Fruit fly (Drosophila melanogaster) whole organism, embryonic: Measurements from ENCODE around the gene Ripalpha.

Source experiments
- Atf6 ChIP-seq: fragments of 200-800 bp; sonication (Bioruptor generic); IDR thresholded peaks from 2 replicates; pipeline ENCODE4 v1.3.6; 2022; ENCODE audit warnings: missing biosample characterization, missing genetic modification characterization
- Awh ChIP-seq: fragments of 200-800 bp; sonication (Bioruptor generic); IDR thresholded peaks from 2 replicates; pipeline ENCODE4, ENCODE4 v1.3.6; 2022; ENCODE audit warnings: missing biosample characterization, missing genetic modification characterization
- BEAF-32 ChIP-seq: fragments of 200-800 bp; sonication (Bioruptor generic); optimal IDR thresholded peaks from 3 replicates; lab custom pipeline; 2017; ENCODE audit warnings: missing biosample characterization, missing genetic modification characterization, mild to moderate bottlenecking, moderate library complexity, missing genetic modification reagents
- CG10462 ChIP-seq: fragments of 200-800 bp; sonication (Bioruptor generic); optimal IDR thresholded peaks from 2 replicates; lab custom pipeline; 2016; ENCODE audit warnings: missing biosample characterization, missing genetic modification characterization
- CG10654 ChIP-seq: fragments of 200-800 bp; sonication (Bioruptor generic); optimal IDR thresholded peaks from 2 replicates; lab custom pipeline; 2016; ENCODE audit warnings: missing biosample characterization, missing genetic modification characterization
- CG12942 ChIP-seq: fragments of 200-800 bp; sonication (Bioruptor generic); optimal IDR thresholded peaks from 3 replicates; lab custom pipeline; 2016; ENCODE audit warnings: missing biosample characterization, missing genetic modification characterization
- CG13624 ChIP-seq: fragments of 200-800 bp; sonication (Bioruptor generic); optimal IDR thresholded peaks from 2 replicates; lab custom pipeline; 2016; ENCODE audit warnings: missing biosample characterization, missing genetic modification characterization
- CG15514 ChIP-seq: fragments of 200-800 bp; sonication (Bioruptor generic); optimal IDR thresholded peaks from 3 replicates; lab custom pipeline; 2017; ENCODE audit warnings: missing biosample characterization, missing genetic modification characterization, mild to moderate bottlenecking, moderate library complexity, missing genetic modification reagents
- CG16813 ChIP-seq: fragments of 200-800 bp; sonication (Bioruptor generic); IDR thresholded peaks from 3 replicates; pipeline ENCODE4 v1.3.6; 2022; ENCODE audit warnings: missing biosample characterization, missing genetic modification characterization; ENCODE audit not compliant: partially characterized antibody
- CG31365 ChIP-seq: fragments of 200-800 bp; sonication (Bioruptor generic); optimal IDR thresholded peaks from 2 replicates; lab custom pipeline; 2018; ENCODE audit warnings: missing biosample characterization, mild to moderate bottlenecking, missing genetic modification characterization
- CG34422 ChIP-seq: fragments of 200-800 bp; sonication (Bioruptor generic); IDR thresholded peaks from 3 replicates; pipeline ENCODE4 v1.3.6; 2022; ENCODE audit warnings: missing biosample characterization, missing genetic modification characterization
- CG4424 ChIP-seq: fragments of 200-800 bp; sonication (Bioruptor generic); optimal IDR thresholded peaks from 3 replicates; lab custom pipeline; 2016; ENCODE audit warnings: missing biosample characterization, missing genetic modification characterization
- CG4617 ChIP-seq: fragments of 200-800 bp; sonication (Bioruptor generic); optimal IDR thresholded peaks from 3 replicates; lab custom pipeline; 2016; ENCODE audit warnings: missing biosample characterization, missing genetic modification characterization, borderline replicate concordance
- CG4854 ChIP-seq: fragments of 200-800 bp; sonication (Bioruptor generic); optimal IDR thresholded peaks from 2 replicates; lab custom pipeline; 2016; ENCODE audit warnings: missing biosample characterization, missing genetic modification characterization, inconsistent platforms
- CG6654 ChIP-seq: fragments of 200-800 bp; sonication (Bioruptor generic); optimal IDR thresholded peaks from 2 replicates; lab custom pipeline; 2017; ENCODE audit warnings: missing biosample characterization, mild to moderate bottlenecking, missing genetic modification characterization
- CG6683 ChIP-seq: fragments of 200-800 bp; sonication (Bioruptor generic); optimal IDR thresholded peaks from 2 replicates; lab custom pipeline; 2017; ENCODE audit warnings: missing biosample characterization, mild to moderate bottlenecking, missing genetic modification characterization, missing genetic modification reagents
- CG7987 ChIP-seq: fragments of 200-800 bp; sonication (Bioruptor generic); optimal IDR thresholded peaks from 2 replicates; lab custom pipeline; 2018; ENCODE audit warnings: missing biosample characterization, mild to moderate bottlenecking, missing genetic modification characterization, moderate library complexity
- CG8281 ChIP-seq: fragments of 200-800 bp; sonication (Bioruptor generic); optimal IDR thresholded peaks from 2 replicates; lab custom pipeline; 2018; ENCODE audit warnings: missing biosample characterization, mild to moderate bottlenecking, missing genetic modification characterization, moderate library complexity
- CG9797 ChIP-seq: fragments of 200-800 bp; sonication (Bioruptor generic); optimal IDR thresholded peaks from 3 replicates; lab custom pipeline; 2018; ENCODE audit warnings: missing biosample characterization, mild to moderate bottlenecking, missing genetic modification characterization
- Dp ChIP-seq: fragments of 200-800 bp; sonication (Bioruptor generic); optimal IDR thresholded peaks from 2 replicates; lab custom pipeline; 2018; ENCODE audit warnings: missing biosample characterization, mild to moderate bottlenecking, missing genetic modification characterization, moderate library complexity
- E2f1 ChIP-seq: fragments of 200-800 bp; sonication (Bioruptor generic); IDR thresholded peaks from 2 replicates; pipeline ENCODE4 v1.3.6; 2022; ENCODE audit warnings: missing biosample characterization, missing genetic modification characterization
- E2f2 ChIP-seq: fragments of 200-800 bp; sonication (Bioruptor generic); IDR thresholded peaks from 2 replicates; pipeline ENCODE4 v1.3.6; 2022; ENCODE audit warnings: missing biosample characterization, missing genetic modification characterization
- Eip74EF ChIP-seq, 2 experiments: fragments of 200-800 bp in 1 of 2; fragments of >200 bp in 1 of 2; sonication (Bioruptor generic) in 1 of 2; optimal IDR thresholded peaks; 2 replicates each; lab custom pipeline; 2017 to 2019; ENCODE audit warnings: missing biosample characterization in 2 of 2, missing genetic modification characterization in 2 of 2, mild to moderate bottlenecking in 1 of 2, moderate library complexity in 1 of 2
- Elba2 ChIP-seq: fragments of 200-800 bp; sonication (Bioruptor generic); optimal IDR thresholded peaks from 3 replicates; lab custom pipeline; 2016; ENCODE audit warnings: missing biosample characterization, missing genetic modification characterization
- Hsf ChIP-seq: fragments of 200-800 bp; sonication (Bioruptor generic); optimal IDR thresholded peaks from 3 replicates; lab custom pipeline; 2016; ENCODE audit warnings: missing biosample characterization, missing genetic modification characterization
- Mad ChIP-seq: fragments of 200-800 bp; sonication (Bioruptor generic); optimal IDR thresholded peaks from 2 replicates; lab custom pipeline; 2016; ENCODE audit warnings: missing biosample characterization, missing genetic modification characterization
- Myb ChIP-seq: fragments of 200-800 bp; sonication (Bioruptor generic); optimal IDR thresholded peaks from 2 replicates; lab custom pipeline; 2016; ENCODE audit warnings: missing biosample characterization, missing genetic modification characterization
- Spps ChIP-seq: fragments of 200-800 bp; sonication (Bioruptor generic); optimal IDR thresholded peaks from 2 replicates; lab custom pipeline; 2018; ENCODE audit warnings: missing biosample characterization, mild to moderate bottlenecking, missing genetic modification characterization
- ab ChIP-seq: fragments of 200-800 bp; sonication (Bioruptor generic); optimal IDR thresholded peaks from 2 replicates; lab custom pipeline; 2016; ENCODE audit warnings: missing biosample characterization, missing genetic modification characterization
- ac ChIP-seq: fragments of 200-800 bp; sonication (Bioruptor generic); optimal IDR thresholded peaks from 3 replicates; lab custom pipeline; 2017; ENCODE audit warnings: missing biosample characterization, mild to moderate bottlenecking, missing genetic modification characterization
- bbx ChIP-seq: fragments of 200-800 bp; sonication (Bioruptor generic); IDR thresholded peaks from 2 replicates; pipeline ENCODE4 v1.3.6; 2022; ENCODE audit warnings: missing biosample characterization, missing genetic modification characterization; ENCODE audit not compliant: partially characterized antibody
- bcd ChIP-seq: fragments of 200-800 bp; sonication (Bioruptor generic); optimal IDR thresholded peaks from 2 replicates; lab custom pipeline; 2017; ENCODE audit warnings: missing biosample characterization, mild to moderate bottlenecking, missing genetic modification characterization
- bowl ChIP-seq: fragments of 200-800 bp; sonication (Bioruptor generic); IDR thresholded peaks from 2 replicates; pipeline ENCODE4 v1.3.6; 2022; ENCODE audit warnings: missing biosample characterization, missing genetic modification characterization
- br ChIP-seq: fragments of >200 bp; optimal IDR thresholded peaks from 2 replicates; lab custom pipeline; 2017
- ci ChIP-seq: fragments of 200-800 bp; sonication (Bioruptor generic); IDR thresholded peaks from 3 replicates; pipeline ENCODE4 v1.3.6; 2022; ENCODE audit warnings: missing biosample characterization, missing genetic modification characterization
- crol ChIP-seq: fragments of 200-800 bp; sonication (Bioruptor generic); IDR thresholded peaks from 2 replicates; pipeline ENCODE4 v1.3.6; 2022; ENCODE audit warnings: missing biosample characterization, missing genetic modification characterization
- dpn ChIP-seq, 2 experiments: fragments of 200-800 bp; sonication (Bioruptor generic); optimal IDR thresholded peaks; 3 replicates each; lab custom pipeline; 2016; ENCODE audit warnings: missing biosample characterization in 2 of 2, missing genetic modification characterization in 2 of 2
- ewg ChIP-seq: fragments of 200-800 bp; sonication (Bioruptor generic); optimal IDR thresholded peaks from 3 replicates; lab custom pipeline; 2017; ENCODE audit warnings: mild to moderate bottlenecking, missing biosample characterization, missing genetic modification reagents, missing genetic modification characterization
- exex ChIP-seq: fragments of 200-800 bp; sonication (Bioruptor generic); optimal IDR thresholded peaks from 4 replicates; lab custom pipeline; 2018; ENCODE audit warnings: missing biosample characterization, mild to moderate bottlenecking, missing genetic modification characterization, moderate library complexity
- eyg ChIP-seq: fragments of 200-800 bp; sonication (Bioruptor generic); optimal IDR thresholded peaks from 3 replicates; lab custom pipeline; 2016; ENCODE audit warnings: missing biosample characterization, missing genetic modification characterization
- fd64A ChIP-seq: fragments of 200-800 bp; sonication (Bioruptor generic); optimal IDR thresholded peaks from 3 replicates; lab custom pipeline; 2018; ENCODE audit warnings: missing biosample characterization, mild to moderate bottlenecking, missing genetic modification characterization
- lab ChIP-seq: fragments of 200-800 bp; sonication (Bioruptor generic); optimal IDR thresholded peaks from 3 replicates; lab custom pipeline; 2017; ENCODE audit warnings: missing biosample characterization, missing genetic modification characterization, mild to moderate bottlenecking, moderate library complexity, missing genetic modification reagents
- lov ChIP-seq, 2 experiments: fragments of 200-800 bp in 1 of 2; fragments of >200 bp in 1 of 2; sonication (Bioruptor generic) in 1 of 2; IDR thresholded peaks in 1 of 2; optimal IDR thresholded peaks in 1 of 2; 2 replicates in 1 of 2; 3 replicates in 1 of 2; pipeline versions ENCODE4 v1.3.6 to Lab custom; 2017 to 2022; ENCODE audit warnings: missing biosample characterization in 1 of 2, missing genetic modification characterization in 1 of 2
- nau ChIP-seq: fragments of 200-800 bp; sonication (Bioruptor generic); optimal IDR thresholded peaks from 3 replicates; lab custom pipeline; 2017; ENCODE audit warnings: missing biosample characterization, mild to moderate bottlenecking, missing genetic modification characterization, missing genetic modification reagents
- phol ChIP-seq: fragments of 200-800 bp; sonication (Bioruptor generic); optimal IDR thresholded peaks from 3 replicates; lab custom pipeline; 2018; ENCODE audit warnings: missing biosample characterization, mild to moderate bottlenecking, missing genetic modification characterization, moderate library complexity
- pnt ChIP-seq: fragments of 200-800 bp; sonication (Bioruptor generic); optimal IDR thresholded peaks from 3 replicates; lab custom pipeline; 2016; ENCODE audit warnings: missing biosample characterization, missing genetic modification characterization
- pros ChIP-seq: fragments of 200-800 bp; sonication (Bioruptor generic); optimal IDR thresholded peaks from 3 replicates; lab custom pipeline; 2019; ENCODE audit warnings: missing biosample characterization, mild to moderate bottlenecking, missing genetic modification characterization, moderate library complexity
- pzg ChIP-seq: fragments of 200-800 bp; sonication (Bioruptor generic); optimal IDR thresholded peaks from 3 replicates; lab custom pipeline; 2018; ENCODE audit warnings: missing biosample characterization, mild to moderate bottlenecking, missing genetic modification characterization, moderate library complexity
- wdn ChIP-seq: fragments of 200-800 bp; sonication (Bioruptor generic); IDR thresholded peaks from 2 replicates; pipeline ENCODE4 v1.3.6; 2022; ENCODE audit warnings: missing biosample characterization, missing genetic modification characterization
- wor ChIP-seq: fragments of 200-800 bp; sonication (Bioruptor generic); IDR thresholded peaks from 2 replicates; pipeline ENCODE4 v1.3.6; 2022; ENCODE audit warnings: missing biosample characterization, missing genetic modification characterization

Ripalpha gene

dm6 chr2L:10206633-10207162, 5.9 kb upstream of the Ripalpha start, which contains the start of gene Snx17 (continued):
- TF ChIP-seq Myb (GFP tag; lab: Kevin White, UChicago) (peak; percentile 68), CG9797 (GFP tag; lab: Kevin White, UChicago) (peak; percentile 66), CG16813 (GFP tag; lab: Robert Waterston, UW) (0 out of 3 replicates have a peak, but pooled peaks have one; percentile 22), CG34422 (GFP tag; lab: Robert Waterston, UW) (0 out of 3 replicates have a peak, but pooled peaks have one; percentile 12), Eip74EF (GFP tag; optimal IDR thresholded peaks at IDR 0.05; lab: Kevin White, UChicago) (no peak), Dp (GFP tag; lab: Kevin White, UChicago) (peak; percentile 36), CG6654 (GFP tag; lab: Kevin White, UChicago) (no peak), phol (tag; lab: Kevin White, UChicago) (no peak), bowl (no peak), eyg (GFP tag; lab: Kevin White, UChicago) (no peak), lov (optimal IDR thresholded peaks at IDR 0.05; lab: Kevin White, UChicago) (no peak), lov (GFP tag; IDR thresholded peaks at IDR 0.05; lab: Robert Waterston, UW) (no peak), Atf6 (GFP tag; lab: Robert Waterston, UW) (no peak), pnt (no peak), Elba2 (GFP tag; lab: Kevin White, UChicago) (no peak), ci (GFP tag; lab: Robert Waterston, UW) (0 out of 3 replicates have a peak, but pooled peaks have one; percentile 21), E2f2 (GFP tag; lab: Robert Waterston, UW) (peak; percentile 32; the same call in 1 of the 2 replicates), br (no peak), CG15514 (GFP tag; lab: Kevin White, UChicago) (no peak), exex (tag; lab: Kevin White, UChicago) (no peak), ac (GFP tag; lab: Kevin White, UChicago) (no peak), Awh (GFP tag; lab: Robert Waterston, UW) (no peak), lab (GFP tag; lab: Kevin White, UChicago) (no peak), BEAF-32 (GFP tag; lab: Kevin White, UChicago) (peak; percentile 3), pzg (peak; percentile 43), CG6683 (GFP tag; lab: Kevin White, UChicago) (no peak), bcd (GFP tag; lab: Kevin White, UChicago) (no peak), CG4617 (GFP tag; lab: Kevin White, UChicago) (peak; percentile 69), CG10654 (GFP tag; lab: Kevin White, UChicago) (no peak), Mad (no peak), CG8281 (tag; lab: Kevin White, UChicago) (no peak), CG7987 (GFP tag; lab: Kevin White, UChicago) (no peak), bbx (peak; percentile 24; the same call in 1 of the 2 replicates), pros (GFP tag; lab: Kevin White, UChicago) (no peak), CG31365 (tag; lab: Kevin White, UChicago) (no peak), CG4854 (GFP tag; lab: Kevin White, UChicago) (no peak), Spps (no peak), ewg (GFP tag; lab: Kevin White, UChicago) (peak; percentile 12), CG12942 (no peak), CG10462 (GFP tag; lab: Kevin White, UChicago) (no peak), CG4424 (GFP tag; lab: Kevin White, UChicago) (no peak), nau (GFP tag; lab: Kevin White, UChicago) (no peak), ab (no peak), fd64A (GFP tag; lab: Kevin White, UChicago) (no peak), E2f1 (GFP tag; lab: Robert Waterston, UW) (no peak), Hsf (no peak), crol (GFP tag; lab: Robert Waterston, UW) (no peak), dpn (GFP tag; optimal IDR thresholded peaks at IDR 0.05; lab: Kevin White, UChicago) (no peak), wor (GFP tag; lab: Robert Waterston, UW) (no peak), wdn (GFP tag; lab: Robert Waterston, UW) (no peak), CG13624 (no peak)
